Fruit fly (Drosophila melanogaster) whole organism, wandering third instar larva: Measurements from ENCODE around the gene GCS1.

Experiments used
- Dfd ChIP-seq: fragments of >200 bp; optimal IDR thresholded peaks from 2 replicates; lab custom pipeline; 2017; ENCODE audit warnings: missing biosample characterization, missing genetic modification characterization
- HLH106 ChIP-seq: fragments of 200-800 bp; optimal IDR thresholded peaks from 3 replicates; lab custom pipeline; 2019; ENCODE audit warnings: missing biosample characterization, mild to moderate bottlenecking, missing genetic modification characterization, moderate library complexity
- Hr78 ChIP-seq: fragments of >200 bp; optimal IDR thresholded peaks from 2 replicates; lab custom pipeline; 2017; ENCODE audit warnings: missing biosample characterization, missing genetic modification characterization
- br ChIP-seq: fragments of 200-800 bp; sonication (Bioruptor generic); optimal IDR thresholded peaks from 2 replicates; lab custom pipeline; 2016; ENCODE audit warnings: missing biosample characterization, missing genetic modification characterization

- TF ChIP-seq HLH106 (tag; lab: Kevin White, UChicago) = no peak
- no peak for TF ChIP-seq Hr78
- TF ChIP-seq br = no peak
- TF ChIP-seq Dfd (GFP tag; lab: Kevin White, UChicago) = no peak
Observed at dm6 chrX:11367783-11368509, 20.1 kb upstream of the GCS1 start, which contains the start of the genes hop and Tim8.
